Fruit fly (Drosophila melanogaster) whole organism, embryonic: ENCODE data around the gene Teh2.

Source experiments
- CG10209 ChIP-seq: fragments of 200-800 bp; sonication (Bioruptor generic); optimal IDR thresholded peaks from 3 replicates; lab custom pipeline; 2017; ENCODE audit warnings: missing biosample characterization, mild to moderate bottlenecking, missing genetic modification characterization, missing genetic modification reagents
- CG13296 ChIP-seq: fragments of 200-800 bp; sonication (Bioruptor generic); optimal IDR thresholded peaks from 3 replicates; lab custom pipeline; 2018; ENCODE audit warnings: missing biosample characterization, mild to moderate bottlenecking, missing genetic modification characterization
- CG14014 ChIP-seq: fragments of 200-800 bp; sonication (Bioruptor generic); IDR thresholded peaks from 2 replicates; pipeline ENCODE4 v1.3.6; 2022; ENCODE audit warnings: missing biosample characterization, missing genetic modification characterization
- CG16813 ChIP-seq: fragments of 200-800 bp; sonication (Bioruptor generic); IDR thresholded peaks from 3 replicates; pipeline ENCODE4 v1.3.6; 2022; ENCODE audit warnings: missing biosample characterization, missing genetic modification characterization; ENCODE audit not compliant: partially characterized antibody
- CG17829 ChIP-seq: fragments of 200-800 bp; optimal IDR thresholded peaks from 2 replicates; lab custom pipeline; 2019; ENCODE audit warnings: missing biosample characterization, mild to moderate bottlenecking, missing genetic modification characterization, moderate library complexity
- CG18476 ChIP-seq: fragments of 200-800 bp; sonication (Bioruptor generic); optimal IDR thresholded peaks from 2 replicates; lab custom pipeline; 2016; ENCODE audit warnings: missing biosample characterization, mild to moderate bottlenecking, missing genetic modification characterization
- CG2875 ChIP-seq: fragments of 200-800 bp; sonication (Bioruptor generic); optimal IDR thresholded peaks from 2 replicates; lab custom pipeline; 2017; ENCODE audit warnings: missing biosample characterization, mild to moderate bottlenecking, missing genetic modification characterization, missing genetic modification reagents
- CG3065 ChIP-seq: fragments of 200-800 bp; sonication (Bioruptor generic); optimal IDR thresholded peaks from 2 replicates; lab custom pipeline; 2016; ENCODE audit warnings: missing biosample characterization, missing genetic modification characterization
- CG3995 ChIP-seq: fragments of 200-800 bp; sonication (Bioruptor generic); optimal IDR thresholded peaks from 3 replicates; lab custom pipeline; 2016; ENCODE audit warnings: missing biosample characterization, missing genetic modification characterization
- CG42726 ChIP-seq: fragments of 200-800 bp; sonication (Bioruptor generic); IDR thresholded peaks from 2 replicates; pipeline ENCODE4 v1.3.6; 2022; ENCODE audit warnings: missing biosample characterization, missing genetic modification characterization; ENCODE audit not compliant: partially characterized antibody
- CG4707 ChIP-seq: fragments of 200-800 bp; sonication (Bioruptor generic); optimal IDR thresholded peaks from 2 replicates; lab custom pipeline; 2018; ENCODE audit warnings: missing biosample characterization, mild to moderate bottlenecking, missing genetic modification characterization, moderate library complexity
- CG5953 ChIP-seq: fragments of 200-800 bp; sonication (Bioruptor generic); IDR thresholded peaks from 2 replicates; pipeline ENCODE4 v1.3.6; 2022; ENCODE audit warnings: missing biosample characterization, missing genetic modification characterization
- CG6175 ChIP-seq: fragments of 200-800 bp; sonication (Bioruptor generic); IDR thresholded peaks from 3 replicates; pipeline ENCODE4 v1.3.6; 2022; ENCODE audit warnings: missing biosample characterization, missing genetic modification characterization
- CG7987 ChIP-seq: fragments of 200-800 bp; sonication (Bioruptor generic); optimal IDR thresholded peaks from 2 replicates; lab custom pipeline; 2018; ENCODE audit warnings: missing biosample characterization, mild to moderate bottlenecking, missing genetic modification characterization, moderate library complexity
- CG8478 ChIP-seq: fragments of >200 bp; optimal IDR thresholded peaks from 2 replicates; lab custom pipeline; 2018
- D ChIP-seq, 2 experiments: fragments of 200-800 bp in 1 of 2; fragments of >200 bp in 1 of 2; sonication (Bioruptor generic) in 1 of 2; optimal IDR thresholded peaks; 2 replicates in 1 of 2; 3 replicates in 1 of 2; lab custom pipeline; 2017; ENCODE audit warnings: mild to moderate bottlenecking in 1 of 2, missing biosample characterization in 1 of 2, missing genetic modification characterization in 1 of 2, missing genetic modification reagents in 1 of 2
- D19B ChIP-seq: fragments of 200-800 bp; sonication (Bioruptor generic); optimal IDR thresholded peaks from 2 replicates; lab custom pipeline; 2017; ENCODE audit warnings: missing biosample characterization, mild to moderate bottlenecking, missing genetic modification characterization
- Dbx ChIP-seq: fragments of 200-800 bp; sonication (Bioruptor generic); IDR thresholded peaks from 3 replicates; pipeline ENCODE4 v1.3.6; 2022; ENCODE audit warnings: missing biosample characterization, missing genetic modification characterization
- Deaf1 ChIP-seq: fragments of 200-800 bp; optimal IDR thresholded peaks from 3 replicates; lab custom pipeline; 2019; ENCODE audit warnings: missing biosample characterization, mild to moderate bottlenecking, missing genetic modification characterization, moderate library complexity
- Dp ChIP-seq: fragments of 200-800 bp; sonication (Bioruptor generic); optimal IDR thresholded peaks from 2 replicates; lab custom pipeline; 2018; ENCODE audit warnings: missing biosample characterization, mild to moderate bottlenecking, missing genetic modification characterization, moderate library complexity
- ERR ChIP-seq: fragments of 200-800 bp; sonication (Bioruptor generic); optimal IDR thresholded peaks from 2 replicates; lab custom pipeline; 2016; ENCODE audit warnings: missing biosample characterization, missing genetic modification characterization
- H15 ChIP-seq: fragments of 200-800 bp; sonication (Bioruptor generic); IDR thresholded peaks from 3 replicates; pipeline ENCODE4 v1.3.6; 2022; ENCODE audit warnings: missing biosample characterization, missing genetic modification characterization
- HmgZ ChIP-seq: fragments of 200-800 bp; sonication (Bioruptor generic); optimal IDR thresholded peaks from 2 replicates; lab custom pipeline; 2018; ENCODE audit warnings: missing biosample characterization, mild to moderate bottlenecking, missing genetic modification characterization
- Lim3 ChIP-seq: fragments of 200-800 bp; sonication (Bioruptor generic); IDR thresholded peaks from 2 replicates; pipeline ENCODE4 v1.3.6; 2022; ENCODE audit warnings: missing biosample characterization, missing genetic modification characterization
- Rfx ChIP-seq: fragments of 200-800 bp; sonication (Bioruptor generic); IDR thresholded peaks from 2 replicates; pipeline ENCODE4 v1.3.6; 2022; ENCODE audit warnings: missing biosample characterization, missing genetic modification characterization
- Rx ChIP-seq: fragments of 200-800 bp; sonication (Bioruptor generic); IDR thresholded peaks from 2 replicates; pipeline ENCODE4 v1.3.6; 2022; ENCODE audit warnings: missing biosample characterization, missing genetic modification characterization
- Six4 ChIP-seq: fragments of 200-800 bp; sonication (Bioruptor generic); optimal IDR thresholded peaks from 2 replicates; lab custom pipeline; 2016; ENCODE audit warnings: missing biosample characterization, missing genetic modification characterization
- Trl ChIP-seq, 3 experiments: fragments of >200 bp in 2 of 3; fragments of 200-800 bp in 1 of 3; sonication (Bioruptor generic) in 1 of 3; optimal IDR thresholded peaks; 2 replicates in 1 of 3; 3 replicates in 2 of 3; lab custom pipeline; 2016 to 2017; ENCODE audit warnings: missing biosample characterization in 1 of 3, missing genetic modification characterization in 1 of 3
- amos ChIP-seq: fragments of 200-800 bp; sonication (Bioruptor generic); IDR thresholded peaks from 2 replicates; pipeline ENCODE4 v1.3.6; 2022; ENCODE audit warnings: missing biosample characterization, missing genetic modification characterization; ENCODE audit not compliant: partially characterized antibody
- bowl ChIP-seq: fragments of 200-800 bp; sonication (Bioruptor generic); IDR thresholded peaks from 2 replicates; pipeline ENCODE4 v1.3.6; 2022; ENCODE audit warnings: missing biosample characterization, missing genetic modification characterization
- chif ChIP-seq, 2 experiments: fragments of 200-800 bp; sonication (Bioruptor generic); optimal IDR thresholded peaks; 3 replicates each; lab custom pipeline; 2016; ENCODE audit warnings: missing biosample characterization in 2 of 2, missing genetic modification characterization in 2 of 2
- chinmo ChIP-seq: fragments of 200-800 bp; sonication (Bioruptor generic); IDR thresholded peaks from 4 replicates; pipeline ENCODE4 v1.3.6; 2022; ENCODE audit warnings: missing biosample characterization, missing genetic modification characterization; ENCODE audit not compliant: partially characterized antibody
- crol ChIP-seq: fragments of 200-800 bp; sonication (Bioruptor generic); IDR thresholded peaks from 2 replicates; pipeline ENCODE4 v1.3.6; 2022; ENCODE audit warnings: missing biosample characterization, missing genetic modification characterization
- exex ChIP-seq: fragments of 200-800 bp; sonication (Bioruptor generic); optimal IDR thresholded peaks from 4 replicates; lab custom pipeline; 2018; ENCODE audit warnings: missing biosample characterization, mild to moderate bottlenecking, missing genetic modification characterization, moderate library complexity
- ham ChIP-seq: fragments of 200-800 bp; sonication (Bioruptor generic); IDR thresholded peaks from 2 replicates; pipeline ENCODE4 v1.3.6; 2022; ENCODE audit warnings: missing biosample characterization, missing genetic modification characterization
- hb ChIP-seq: fragments of 200-800 bp; sonication (Bioruptor generic); IDR thresholded peaks from 3 replicates; pipeline ENCODE4 v1.3.6; 2022; ENCODE audit warnings: missing biosample characterization, missing genetic modification characterization; ENCODE audit not compliant: partially characterized antibody
- mam ChIP-seq: fragments of 200-800 bp; sonication (Bioruptor generic); optimal IDR thresholded peaks from 3 replicates; lab custom pipeline; 2016; ENCODE audit warnings: missing biosample characterization, missing genetic modification characterization
- otp ChIP-seq: fragments of 200-800 bp; sonication (Bioruptor generic); IDR thresholded peaks from 3 replicates; pipeline ENCODE4, ENCODE4 v1.3.6; 2022; ENCODE audit warnings: missing biosample characterization, missing genetic modification characterization
- ranshi ChIP-seq: fragments of 200-800 bp; sonication (Bioruptor generic); IDR thresholded peaks from 2 replicates; pipeline ENCODE4 v1.3.6; 2022; ENCODE audit warnings: missing biosample characterization, missing genetic modification characterization
- rib ChIP-seq: fragments of 200-800 bp; sonication (Bioruptor generic); IDR thresholded peaks from 2 replicates; pipeline ENCODE4 v1.3.6; 2022; ENCODE audit warnings: missing biosample characterization, missing genetic modification characterization
- trem ChIP-seq: fragments of 200-800 bp; optimal IDR thresholded peaks from 3 replicates; lab custom pipeline; 2019; ENCODE audit warnings: missing biosample characterization, mild to moderate bottlenecking, missing genetic modification characterization, moderate library complexity
- unc-4 ChIP-seq: fragments of 200-800 bp; sonication (Bioruptor generic); IDR thresholded peaks from 2 replicates; pipeline ENCODE4 v1.3.6; 2022; ENCODE audit warnings: missing biosample characterization, missing genetic modification characterization; ENCODE audit not compliant: partially characterized antibody
- unpg ChIP-seq: fragments of 200-800 bp; sonication (Bioruptor generic); optimal IDR thresholded peaks from 3 replicates; lab custom pipeline; 2018; ENCODE audit warnings: missing biosample characterization, mild to moderate bottlenecking, missing genetic modification characterization, moderate library complexity
- usp ChIP-seq: fragments of >200 bp; optimal IDR thresholded peaks from 2 replicates; lab custom pipeline; 2017; ENCODE audit warnings: missing biosample characterization, missing genetic modification characterization
- vvl ChIP-seq: fragments of 200-800 bp; sonication (Bioruptor generic); IDR thresholded peaks from 2 replicates; pipeline ENCODE4 v1.3.6; 2022; ENCODE audit warnings: missing biosample characterization, missing genetic modification characterization
- yki ChIP-seq: fragments of >200 bp; optimal IDR thresholded peaks from 3 replicates; lab custom pipeline; 2018

Teh2 gene

DNA sequence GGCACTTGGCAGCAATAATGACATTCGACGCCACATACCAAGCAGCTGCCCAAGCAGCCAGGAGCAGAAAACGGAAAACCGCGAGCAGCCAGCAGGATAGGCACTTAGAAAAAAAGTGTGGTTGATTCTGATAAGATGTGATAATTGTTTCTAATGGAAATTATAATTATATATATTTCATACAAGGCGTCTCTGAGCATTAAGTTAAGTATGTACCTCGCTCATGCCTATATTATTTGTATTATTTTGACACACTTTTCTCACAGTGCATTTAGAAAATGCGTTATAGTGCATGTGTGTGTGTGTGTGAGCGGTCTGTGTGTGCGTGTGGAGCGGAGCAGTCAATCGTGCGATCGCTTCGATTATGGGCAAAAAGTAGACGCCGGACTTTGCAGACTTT is 29.5 kb downstream of the Teh2 start (continued):
- no peak for TF ChIP-seq HmgZ (tag; lab: Kevin White, UChicago)

DNA sequence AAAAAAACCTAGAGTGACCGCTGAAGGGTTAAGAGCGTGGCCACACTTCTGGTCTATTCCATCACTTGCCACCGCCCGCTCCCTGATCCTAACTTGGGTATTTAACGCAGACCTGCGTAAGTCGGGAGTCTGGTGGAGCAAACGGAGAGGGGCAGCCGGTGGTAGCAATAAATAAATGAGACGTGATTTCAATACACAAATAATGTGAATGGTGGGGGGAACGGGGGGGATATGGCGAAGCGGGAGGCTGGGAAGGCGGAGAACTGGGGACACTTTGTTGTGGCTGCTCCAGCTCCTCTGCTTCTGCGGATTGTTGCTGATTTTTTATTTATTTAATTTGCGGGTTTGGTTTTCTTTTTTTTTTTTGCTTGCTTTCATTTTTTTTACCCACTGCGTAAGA is 30.0 kb downstream of the Teh2 start:
- TF ChIP-seq usp (GFP tag; lab: Kevin White, UChicago) = no peak
- peak; percentile 78 for TF ChIP-seq crol
- TF ChIP-seq Rx (GFP tag; lab: Robert Waterston, UW) = no peak
- TF ChIP-seq vvl (GFP tag; lab: Robert Waterston, UW) = peak; percentile 19; the same call in 1 of the 2 replicates

DNA sequence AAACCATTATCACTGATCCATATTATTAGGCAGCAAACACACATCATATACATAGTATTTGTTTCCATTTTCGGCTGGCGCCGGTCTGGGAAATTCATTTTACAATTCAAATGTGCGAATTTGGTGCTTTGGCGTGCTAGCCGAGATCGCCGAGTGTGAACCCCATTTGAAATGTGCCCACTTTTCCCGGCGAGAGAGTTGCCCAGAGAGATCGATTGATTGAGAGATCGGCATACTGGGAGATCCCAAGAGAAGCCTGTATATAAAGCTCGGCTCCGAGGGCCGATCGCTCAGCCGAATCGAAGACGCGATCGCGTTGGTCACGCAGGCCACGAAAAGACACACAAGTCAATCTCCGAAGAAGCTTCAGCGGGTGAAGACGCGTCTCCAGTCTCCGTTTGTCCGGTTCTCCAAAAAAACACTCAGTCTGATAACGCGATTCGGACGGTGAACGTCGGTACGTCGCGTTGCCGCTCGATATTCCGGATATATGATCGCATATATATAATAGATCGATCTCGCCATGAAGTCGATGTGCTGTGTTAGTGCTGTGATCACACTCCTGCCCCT is 39.3 kb downstream of the Teh2 start, which contains the start of gene CG1299:
Gene CG1299, plus strand, starts transcription at position 291 of the 570 bp plus-strand sequence.
- TF ChIP-seq bowl (GFP tag; lab: Robert Waterston, UW) (no peak), chif (GFP tag; optimal IDR thresholded peaks at IDR 0.05; lab: Kevin White, UChicago) (no peak), D19B (GFP tag; lab: Kevin White, UChicago) (no peak), Lim3 (GFP tag; lab: Robert Waterston, UW) (no peak), CG42726 (GFP tag; lab: Robert Waterston, UW) (no peak), Trl (optimal IDR thresholded peaks at IDR 0.05; lab: Kevin White, UChicago) (peak; percentile 18 to 32), Trl (GFP tag; optimal IDR thresholded peaks at IDR 0.05; lab: Kevin White, UChicago) (no peak), ranshi (no peak), chinmo (GFP tag; lab: Robert Waterston, UW) (peak; percentile 76; the same call in 3 of the 4 replicates), CG10209 (GFP tag; lab: Kevin White, UChicago) (no peak), CG2875 (no peak), D (optimal IDR thresholded peaks at IDR 0.05; lab: Kevin White, UChicago) (no peak), D (GFP tag; optimal IDR thresholded peaks at IDR 0.05; lab: Kevin White, UChicago) (no peak), CG16813 (GFP tag; lab: Robert Waterston, UW) (no peak), CG17829 (tag; lab: Kevin White, UChicago) (no peak), Rfx (GFP tag; lab: Robert Waterston, UW) (peak; percentile 36; the same call in 1 of the 2 replicates), exex (tag; lab: Kevin White, UChicago) (no peak), unpg (GFP tag; lab: Kevin White, UChicago) (no peak), hb (no peak), yki (lab: Kevin White, UChicago) (no peak), CG7987 (GFP tag; lab: Kevin White, UChicago) (no peak), ham (GFP tag; lab: Robert Waterston, UW) (0 out of 2 replicates have a peak, but pooled peaks have one; percentile 31), CG18476 (GFP tag; lab: Kevin White, UChicago) (no peak), CG3995 (GFP tag; lab: Kevin White, UChicago) (peak; percentile 28), Dbx (GFP tag; lab: Robert Waterston, UW) (no peak), CG3065 (GFP tag; lab: Kevin White, UChicago) (no peak), CG8478 (lab: Kevin White, UChicago) (no peak), otp (GFP tag; lab: Robert Waterston, UW) (no peak), CG4707 (GFP tag; lab: Kevin White, UChicago) (no peak), unc-4 (GFP tag; lab: Robert Waterston, UW) (0 out of 2 replicates have a peak, but pooled peaks have one; percentile 17), vvl (GFP tag; lab: Robert Waterston, UW) (0 out of 2 replicates have a peak, but pooled peaks have one; percentile 21), rib (GFP tag; lab: Robert Waterston, UW) (no peak), amos (peak; percentile 13; the same call in 1 of the 2 replicates), CG14014 (GFP tag; lab: Robert Waterston, UW) (no peak), Six4 (no peak), CG6175 (GFP tag; lab: Robert Waterston, UW) (no peak), mam (GFP tag; lab: Kevin White, UChicago) (no peak), H15 (GFP tag; lab: Robert Waterston, UW) (no peak), trem (tag; lab: Kevin White, UChicago) (no peak), CG13296 (no peak), Deaf1 (peak; percentile 92), CG5953 (GFP tag; lab: Robert Waterston, UW) (no peak), Dp (no peak), ERR (GFP tag; lab: Kevin White, UChicago) (no peak)
